Worm (Caenorhabditis elegans): ENCODE measurements around the gene klf-1.

- TF ChIP-seq dao-5 (tag; optimal IDR thresholded peaks at IDR 0.05) (no peak), him-1 (tag; optimal IDR thresholded peaks at IDR 0.05) (no peak), W03F9.2 (tag; optimal IDR thresholded peaks at IDR 0.05) (no peak)
Measured at ce11 chrIII:2881117-2881516, 6.5 kb downstream of the klf-1 start.
